Fruit fly (Drosophila melanogaster): ENCODE results near the gene Zw10.
A peak's percentile ranks its signal among the peaks of the same experiment; 100 is the strongest.

Zw10 gene

dm6 chrX:2647472-2647883, 43.5 kb downstream of the Zw10 start (continued):
- TF ChIP-seq CG11723 (GFP tag; optimal IDR thresholded peaks at IDR 0.05) = peak; percentile 33
- TF ChIP-seq ase (GFP tag; IDR thresholded peaks at IDR 0.05) = peak; percentile 58
- no peak for TF ChIP-seq sc (optimal IDR thresholded peaks at IDR 0.05)
- TF ChIP-seq sc (GFP tag; optimal IDR thresholded peaks at IDR 0.05) = peak; percentile 26
- no peak; the same call in 1 of the 2 replicates for TF ChIP-seq Adf1 (GFP tag; IDR thresholded peaks at IDR 0.05)
- no peak for TF ChIP-seq CG4854 (GFP tag; optimal IDR thresholded peaks at IDR 0.05)
- no peak for TF ChIP-seq Bgb (GFP tag; IDR thresholded peaks at IDR 0.05; ENCODE audit: partially characterized antibody)
- TF ChIP-seq sob (GFP tag; IDR thresholded peaks at IDR 0.05) = peak; percentile 63; the same call in 1 of the 2 replicates
- peak; percentile 0 for TF ChIP-seq CG15696 (tag; optimal IDR thresholded peaks at IDR 0.05)
- TF ChIP-seq ab (GFP tag; optimal IDR thresholded peaks at IDR 0.05) = peak; percentile 4
- 0 out of 2 replicates have a peak, but pooled peaks have one; percentile 10 for TF ChIP-seq CG31224 (GFP tag; IDR thresholded peaks at IDR 0.05)
- TF ChIP-seq CG17186 (GFP tag; optimal IDR thresholded peaks at IDR 0.05) = no peak
- TF ChIP-seq CkIIα-i1 (GFP tag; IDR thresholded peaks at IDR 0.05) = no peak
- TF ChIP-seq pum (GFP tag; optimal IDR thresholded peaks at IDR 0.05) = peak; percentile 50
- TF ChIP-seq CrebB (tag; optimal IDR thresholded peaks at IDR 0.05) = peak; percentile 59
- TF ChIP-seq Nf-YB (GFP tag; optimal IDR thresholded peaks at IDR 0.05) = peak; percentile 22
- no peak for TF ChIP-seq CG6654 (GFP tag; optimal IDR thresholded peaks at IDR 0.05)
- no peak for TF ChIP-seq gfzf (GFP tag; optimal IDR thresholded peaks at IDR 0.05)
- TF ChIP-seq bcd (GFP tag; optimal IDR thresholded peaks at IDR 0.05) = peak; percentile 62
- no peak for TF ChIP-seq dan (GFP tag; IDR thresholded peaks at IDR 0.05)
- peak; percentile 71 for TF ChIP-seq CG2120 (GFP tag; optimal IDR thresholded peaks at IDR 0.05)
- TF ChIP-seq CG17612 (GFP tag; IDR thresholded peaks at IDR 0.05) = no peak
- 0 out of 2 replicates have a peak, but pooled peaks have one; percentile 10 for TF ChIP-seq ranshi (GFP tag; IDR thresholded peaks at IDR 0.05)
- TF ChIP-seq stwl (tag; optimal IDR thresholded peaks at IDR 0.05) = no peak
- TF ChIP-seq GATAe (GFP tag; conservative IDR thresholded peaks at IDR 0.05) = no peak
- no peak for TF ChIP-seq CG4617 (GFP tag; optimal IDR thresholded peaks at IDR 0.05; ENCODE audit: borderline replicate concordance)
- no peak for TF ChIP-seq unc-4 (GFP tag; IDR thresholded peaks at IDR 0.05; ENCODE audit: partially characterized antibody)
- TF ChIP-seq CG14667 (GFP tag; IDR thresholded peaks at IDR 0.05) = no peak
- peak; percentile 66; the same call in 1 of the 2 replicates for TF ChIP-seq CG32532 (GFP tag; IDR thresholded peaks at IDR 0.05)
- TF ChIP-seq chm (GFP tag; IDR thresholded peaks at IDR 0.05) = peak; percentile 58
- peak; percentile 34; the same call in 1 of the 2 replicates for TF ChIP-seq ara (GFP tag; IDR thresholded peaks at IDR 0.05)
- peak; percentile 51 for TF ChIP-seq mam (GFP tag; optimal IDR thresholded peaks at IDR 0.05)
- no peak for TF ChIP-seq usp (GFP tag; optimal IDR thresholded peaks at IDR 0.05)
- peak; percentile 88 for TF ChIP-seq nom (GFP tag; optimal IDR thresholded peaks at IDR 0.05)
- TF ChIP-seq Doc2 (GFP tag; IDR thresholded peaks at IDR 0.05) = no peak
- TF ChIP-seq Opbp (GFP tag; IDR thresholded peaks at IDR 0.05; ENCODE audit: partially characterized antibody) = no peak
- TF ChIP-seq CG14014 (GFP tag; IDR thresholded peaks at IDR 0.05) = peak; percentile 50; the same call in 1 of the 2 replicates
- TF ChIP-seq Aef1 (GFP tag; IDR thresholded peaks at IDR 0.05) = peak; percentile 54; the same call in 2 of the 3 replicates
- TF ChIP-seq CG30020 (tag; optimal IDR thresholded peaks at IDR 0.05) = no peak
- peak; percentile 11 for TF ChIP-seq trh (GFP tag; optimal IDR thresholded peaks at IDR 0.05)
- TF ChIP-seq maf-S (GFP tag; optimal IDR thresholded peaks at IDR 0.05) = peak; percentile 58
- no peak for TF ChIP-seq fu2 (GFP tag; optimal IDR thresholded peaks at IDR 0.05)
- TF ChIP-seq HHEX (GFP tag; optimal IDR thresholded peaks at IDR 0.05) = peak; percentile 68
- peak; percentile 45 for TF ChIP-seq onecut (GFP tag; IDR thresholded peaks at IDR 0.05)
- no peak for TF ChIP-seq nerfin-2 (GFP tag; IDR thresholded peaks at IDR 0.05; ENCODE audit: partially characterized antibody)
- TF ChIP-seq CG10979 (tag; optimal IDR thresholded peaks at IDR 0.05) = peak; percentile 63
- peak; percentile 53 for TF ChIP-seq run (tag; optimal IDR thresholded peaks at IDR 0.05)
- TF ChIP-seq MESR4 (GFP tag; optimal IDR thresholded peaks at IDR 0.05) = no peak
- peak; percentile 57 for TF ChIP-seq NfI (GFP tag; optimal IDR thresholded peaks at IDR 0.05)
- peak; percentile 20 for TF ChIP-seq btn (GFP tag; optimal IDR thresholded peaks at IDR 0.05)
- no peak for TF ChIP-seq zen (tag; optimal IDR thresholded peaks at IDR 0.05)
